Fruit fly (Drosophila melanogaster): Measurements from ENCODE around the gene HDAC4.

Gene HDAC4

dm6 chrX:13329572-13330046 is 44.2 kb upstream of the HDAC4 start, which contains the start of gene Prx2 (continued):
- TF ChIP-seq dl (GFP tag; optimal IDR thresholded peaks at IDR 0.05; ENCODE audit: insufficient read depth in 1 of 2, partially characterized antibody in 2 of 2), result no peak
- TF ChIP-seq woc (GFP tag; optimal IDR thresholded peaks at IDR 0.05), result no peak
- no peak for TF ChIP-seq tai (GFP tag; optimal IDR thresholded peaks at IDR 0.05)
- TF ChIP-seq HLH106 (tag; optimal IDR thresholded peaks at IDR 0.05), result no peak
- no peak for TF ChIP-seq psq (GFP tag; optimal IDR thresholded peaks at IDR 0.05)

- TF ChIP-seq psq (GFP tag; optimal IDR thresholded peaks at IDR 0.05) (peak; percentile 4), HLH106 (tag; optimal IDR thresholded peaks at IDR 0.05) (peak; percentile 29), lola (GFP tag; optimal IDR thresholded peaks at IDR 0.05) (no peak), Rel (GFP tag; optimal IDR thresholded peaks at IDR 0.05) (no peak), Rel (tag; optimal IDR thresholded peaks at IDR 0.05) (peak; percentile 17), N (GFP tag; optimal IDR thresholded peaks at IDR 0.05) (no peak), h (GFP tag; optimal IDR thresholded peaks at IDR 0.05) (peak; percentile 24), tai (GFP tag; optimal IDR thresholded peaks at IDR 0.05) (no peak), GATAd (GFP tag; optimal IDR thresholded peaks at IDR 0.05) (no peak), pan (optimal IDR thresholded peaks at IDR 0.05) (no peak), br (GFP tag; optimal IDR thresholded peaks at IDR 0.05) (peak; percentile 20), ey (GFP tag; optimal IDR thresholded peaks at IDR 0.05) (peak; percentile 20), Sp1 (GFP tag; optimal IDR thresholded peaks at IDR 0.05) (peak; percentile 7), brk (GFP tag; optimal IDR thresholded peaks at IDR 0.05) (no peak), sv (GFP tag; optimal IDR thresholded peaks at IDR 0.05) (no peak), Hnf4 (GFP tag; optimal IDR thresholded peaks at IDR 0.05) (no peak), Myc (optimal IDR thresholded peaks at IDR 0.05) (no peak), CrebA (GFP tag; optimal IDR thresholded peaks at IDR 0.05; ENCODE audit: borderline replicate concordance) (no peak), dmrt93B (GFP tag; optimal IDR thresholded peaks at IDR 0.05) (peak; percentile 18), foxo (GFP tag; optimal IDR thresholded peaks at IDR 0.05) (no peak), OdsH (GFP tag; optimal IDR thresholded peaks at IDR 0.05) (no peak), usp (GFP tag; optimal IDR thresholded peaks at IDR 0.05) (no peak), jim (GFP tag; optimal IDR thresholded peaks at IDR 0.05) (no peak), Vsx2 (GFP tag; optimal IDR thresholded peaks at IDR 0.05; ENCODE audit: partially characterized antibody) (no peak), Dif (GFP tag; optimal IDR thresholded peaks at IDR 0.05; ENCODE audit: partially characterized antibody) (no peak), dsf (GFP tag; optimal IDR thresholded peaks at IDR 0.05; ENCODE audit: borderline replicate concordance) (no peak), Dfd (GFP tag; optimal IDR thresholded peaks at IDR 0.05) (no peak), Hr78 (GFP tag; optimal IDR thresholded peaks at IDR 0.05) (no peak), Abd-B (GFP tag; optimal IDR thresholded peaks at IDR 0.05) (no peak), CG9705 (GFP tag; optimal IDR thresholded peaks at IDR 0.05) (no peak), rgr (GFP tag; optimal IDR thresholded peaks at IDR 0.05) (peak; percentile 34), Hr83 (GFP tag; optimal IDR thresholded peaks at IDR 0.05; ENCODE audit: poor library complexity, severe bottlenecking) (no peak), Jra (GFP tag; optimal IDR thresholded peaks at IDR 0.05) (no peak), Mio (GFP tag; optimal IDR thresholded peaks at IDR 0.05) (no peak), dl (GFP tag; optimal IDR thresholded peaks at IDR 0.05; ENCODE audit: insufficient read depth in 1 of 2, partially characterized antibody in 2 of 2) (no peak), woc (GFP tag; optimal IDR thresholded peaks at IDR 0.05) (no peak), sage (GFP tag; optimal IDR thresholded peaks at IDR 0.05) (no peak), CG32264 (GFP tag; optimal IDR thresholded peaks at IDR 0.05) (no peak), fru (GFP tag; optimal IDR thresholded peaks at IDR 0.05) (no peak)
These were observed 39.9 kb upstream of the HDAC4 start for dm6 chrX:13325310-13325709.

dm6 chrX:13323526-13323925 is 38.1 kb upstream of the HDAC4 start:
- TF ChIP-seq HLH106 (tag; optimal IDR thresholded peaks at IDR 0.05), result no peak
- TF ChIP-seq N (GFP tag; optimal IDR thresholded peaks at IDR 0.05), result no peak
- TF ChIP-seq lola (GFP tag; optimal IDR thresholded peaks at IDR 0.05), result no peak
- TF ChIP-seq h (GFP tag; optimal IDR thresholded peaks at IDR 0.05), result no peak
- no peak for TF ChIP-seq foxo (GFP tag; optimal IDR thresholded peaks at IDR 0.05)
- no peak for TF ChIP-seq CG32264 (GFP tag; optimal IDR thresholded peaks at IDR 0.05)
- TF ChIP-seq Dfd (GFP tag; optimal IDR thresholded peaks at IDR 0.05), result no peak
- TF ChIP-seq fru (GFP tag; optimal IDR thresholded peaks at IDR 0.05), result no peak
